Fruit fly (Drosophila melanogaster) whole organism, embryonic: ENCODE data around the gene mus301.

ENCODE experiments used
- Bgb ChIP-seq: fragments of 200-800 bp; sonication (Bioruptor generic); IDR thresholded peaks from 2 replicates; pipeline ENCODE4 v1.3.6; 2022; ENCODE audit warnings: missing biosample characterization, missing genetic modification characterization; ENCODE audit not compliant: partially characterized antibody
- CG10267 ChIP-seq: fragments of 200-800 bp; sonication (Bioruptor generic); optimal IDR thresholded peaks from 2 replicates; lab custom pipeline; 2018; ENCODE audit warnings: missing biosample characterization, mild to moderate bottlenecking, missing genetic modification characterization, moderate library complexity
- CG10431 ChIP-seq: fragments of 200-800 bp; sonication (Bioruptor generic); optimal IDR thresholded peaks from 3 replicates; lab custom pipeline; 2018; ENCODE audit warnings: missing biosample characterization, mild to moderate bottlenecking, missing genetic modification characterization
- CG12391 ChIP-seq: fragments of 200-800 bp; sonication (Bioruptor generic); optimal IDR thresholded peaks from 3 replicates; lab custom pipeline; 2018; ENCODE audit warnings: missing biosample characterization, mild to moderate bottlenecking, missing genetic modification characterization, moderate library complexity
- CG17186 ChIP-seq: fragments of 200-800 bp; sonication (Bioruptor generic); optimal IDR thresholded peaks from 3 replicates; lab custom pipeline; 2017; ENCODE audit warnings: missing biosample characterization, missing genetic modification reagents, missing genetic modification characterization
- CG18262 ChIP-seq: fragments of 200-800 bp; optimal IDR thresholded peaks from 3 replicates; lab custom pipeline; 2019; ENCODE audit warnings: missing biosample characterization, mild to moderate bottlenecking, missing genetic modification characterization, moderate library complexity
- CG18476 ChIP-seq: fragments of 200-800 bp; sonication (Bioruptor generic); optimal IDR thresholded peaks from 2 replicates; lab custom pipeline; 2016; ENCODE audit warnings: missing biosample characterization, mild to moderate bottlenecking, missing genetic modification characterization
- CG2120 ChIP-seq: fragments of 200-800 bp; sonication (Bioruptor generic); optimal IDR thresholded peaks from 3 replicates; lab custom pipeline; 2016; ENCODE audit warnings: missing biosample characterization, missing genetic modification characterization
- CG4404 ChIP-seq: fragments of 200-800 bp; sonication (Bioruptor generic); IDR thresholded peaks from 2 replicates; pipeline ENCODE4 v1.3.6; 2022; ENCODE audit warnings: missing biosample characterization, missing genetic modification characterization
- CG4617 ChIP-seq: fragments of 200-800 bp; sonication (Bioruptor generic); optimal IDR thresholded peaks from 3 replicates; lab custom pipeline; 2016; ENCODE audit warnings: missing biosample characterization, missing genetic modification characterization, borderline replicate concordance
- CG5180 ChIP-seq: fragments of 200-800 bp; sonication (Bioruptor generic); optimal IDR thresholded peaks from 3 replicates; lab custom pipeline; 2017; ENCODE audit warnings: missing biosample characterization, missing genetic modification characterization, mild to moderate bottlenecking, moderate library complexity, missing genetic modification reagents
- CG6689 ChIP-seq: fragments of 200-800 bp; sonication (Bioruptor generic); IDR thresholded peaks from 2 replicates; pipeline ENCODE4 v1.3.6; 2022; ENCODE audit warnings: missing biosample characterization, missing genetic modification characterization
- CG7963 ChIP-seq: fragments of 200-800 bp; sonication (Bioruptor generic); IDR thresholded peaks from 3 replicates; pipeline ENCODE4 v1.3.6; 2022; ENCODE audit warnings: missing biosample characterization, missing genetic modification characterization; ENCODE audit not compliant: partially characterized antibody
- CG8359 ChIP-seq: fragments of 200-800 bp; sonication (Bioruptor generic); optimal IDR thresholded peaks from 2 replicates; lab custom pipeline; 2017; ENCODE audit warnings: missing biosample characterization, mild to moderate bottlenecking, missing genetic modification characterization, borderline replicate concordance
- CG8388 ChIP-seq: fragments of 200-800 bp; sonication (Bioruptor generic); optimal IDR thresholded peaks from 2 replicates; lab custom pipeline; 2019; ENCODE audit warnings: missing biosample characterization, mild to moderate bottlenecking, missing genetic modification characterization, moderate library complexity
- CG9727 ChIP-seq: fragments of 200-800 bp; sonication (Bioruptor generic); optimal IDR thresholded peaks from 3 replicates; lab custom pipeline; 2017; ENCODE audit warnings: missing biosample characterization, mild to moderate bottlenecking, missing genetic modification characterization
- CrebB ChIP-seq: fragments of 200-800 bp; sonication (Bioruptor generic); optimal IDR thresholded peaks from 3 replicates; lab custom pipeline; 2018; ENCODE audit warnings: missing biosample characterization, mild to moderate bottlenecking, missing genetic modification characterization
- Dref ChIP-seq: fragments of 200-800 bp; sonication (Bioruptor generic); IDR thresholded peaks from 2 replicates; pipeline ENCODE4 v1.3.6; 2022; ENCODE audit warnings: missing biosample characterization, missing genetic modification characterization
- HHEX ChIP-seq: fragments of 200-800 bp; sonication (Bioruptor generic); optimal IDR thresholded peaks from 3 replicates; lab custom pipeline; 2017; ENCODE audit warnings: missing biosample characterization, mild to moderate bottlenecking, missing genetic modification characterization, missing genetic modification reagents
- HLH4C ChIP-seq: fragments of 200-800 bp; sonication (Bioruptor generic); IDR thresholded peaks from 3 replicates; pipeline ENCODE4 v1.3.6; 2022; ENCODE audit warnings: missing biosample characterization, missing genetic modification characterization; ENCODE audit not compliant: partially characterized antibody
- Med ChIP-seq: fragments of 200-800 bp; sonication (Bioruptor generic); peaks from one replicate; lab custom pipeline; 2016; ENCODE audit warnings: missing biosample characterization, missing genetic modification characterization, mild to moderate bottlenecking, inconsistent platforms, moderate library complexity
- Mes4 ChIP-seq: fragments of 200-800 bp; sonication (Bioruptor generic); optimal IDR thresholded peaks from 2 replicates; lab custom pipeline; 2016; ENCODE audit warnings: missing biosample characterization, missing genetic modification characterization
- Nf-YA ChIP-seq: fragments of 200-800 bp; sonication (Bioruptor generic); IDR thresholded peaks from 2 replicates; pipeline ENCODE4 v1.3.6; 2022; ENCODE audit warnings: missing biosample characterization, missing genetic modification characterization
- NfI ChIP-seq: fragments of 200-800 bp; sonication (Bioruptor generic); optimal IDR thresholded peaks from 3 replicates; lab custom pipeline; 2018; ENCODE audit warnings: missing biosample characterization, mild to moderate bottlenecking, missing genetic modification characterization, moderate library complexity
- Opbp ChIP-seq: fragments of 200-800 bp; sonication (Bioruptor generic); IDR thresholded peaks from 3 replicates; pipeline ENCODE4 v1.3.6; 2022; ENCODE audit warnings: missing biosample characterization, missing genetic modification characterization; ENCODE audit not compliant: partially characterized antibody
- Ptx1 ChIP-seq: fragments of 200-800 bp; sonication (Bioruptor generic); IDR thresholded peaks from 2 replicates; pipeline ENCODE4 v1.3.6; 2022; ENCODE audit warnings: missing biosample characterization, missing genetic modification characterization
- bigmax ChIP-seq: fragments of 200-800 bp; sonication (Bioruptor generic); optimal IDR thresholded peaks from 2 replicates; lab custom pipeline; 2018; ENCODE audit warnings: missing biosample characterization, mild to moderate bottlenecking, missing genetic modification characterization
- crp ChIP-seq, 2 experiments: fragments of 200-800 bp; sonication (Bioruptor generic); optimal IDR thresholded peaks; 2 replicates in 1 of 2; 3 replicates in 1 of 2; lab custom pipeline; 2017; ENCODE audit warnings: missing biosample characterization in 2 of 2, missing genetic modification characterization in 2 of 2, mild to moderate bottlenecking in 1 of 2, moderate library complexity in 1 of 2
- dmrt11E ChIP-seq: fragments of 200-800 bp; sonication (Bioruptor generic); optimal IDR thresholded peaks from 3 replicates; lab custom pipeline; 2018; ENCODE audit warnings: missing biosample characterization, mild to moderate bottlenecking, missing genetic modification characterization, moderate library complexity
- emc ChIP-seq: fragments of 200-800 bp; sonication (Bioruptor generic); optimal IDR thresholded peaks from 2 replicates; lab custom pipeline; 2016; ENCODE audit warnings: missing biosample characterization, missing genetic modification characterization
- ewg ChIP-seq: fragments of 200-800 bp; sonication (Bioruptor generic); optimal IDR thresholded peaks from 3 replicates; lab custom pipeline; 2017; ENCODE audit warnings: mild to moderate bottlenecking, missing biosample characterization, missing genetic modification reagents, missing genetic modification characterization
- gcm ChIP-seq: fragments of 200-800 bp; sonication (Bioruptor generic); optimal IDR thresholded peaks from 2 replicates; lab custom pipeline; 2019; ENCODE audit warnings: missing biosample characterization, mild to moderate bottlenecking, missing genetic modification characterization, moderate library complexity
- gfzf ChIP-seq: fragments of 200-800 bp; sonication (Bioruptor generic); optimal IDR thresholded peaks from 2 replicates; lab custom pipeline; 2016; ENCODE audit warnings: missing biosample characterization, mild to moderate bottlenecking, missing genetic modification characterization, moderate library complexity
- grn ChIP-seq: fragments of 200-800 bp; sonication (Bioruptor generic); optimal IDR thresholded peaks from 3 replicates; lab custom pipeline; 2017; ENCODE audit warnings: missing biosample characterization, missing genetic modification characterization
- insv ChIP-seq, 2 experiments: fragments of 200-800 bp; sonication (Bioruptor generic); optimal IDR thresholded peaks; 3 replicates each; lab custom pipeline; 2016 to 2018; ENCODE audit warnings: missing biosample characterization in 2 of 2, missing genetic modification characterization in 2 of 2
- lov ChIP-seq, 2 experiments: fragments of 200-800 bp in 1 of 2; fragments of >200 bp in 1 of 2; sonication (Bioruptor generic) in 1 of 2; IDR thresholded peaks in 1 of 2; optimal IDR thresholded peaks in 1 of 2; 2 replicates in 1 of 2; 3 replicates in 1 of 2; pipeline versions ENCODE4 v1.3.6 to Lab custom; 2017 to 2022; ENCODE audit warnings: missing biosample characterization in 1 of 2, missing genetic modification characterization in 1 of 2
- phol ChIP-seq: fragments of 200-800 bp; sonication (Bioruptor generic); optimal IDR thresholded peaks from 3 replicates; lab custom pipeline; 2018; ENCODE audit warnings: missing biosample characterization, mild to moderate bottlenecking, missing genetic modification characterization, moderate library complexity
- pita ChIP-seq: fragments of 200-800 bp; sonication (Bioruptor generic); optimal IDR thresholded peaks from 2 replicates; lab custom pipeline; 2017; ENCODE audit warnings: missing biosample characterization, mild to moderate bottlenecking, missing genetic modification characterization
- scrt ChIP-seq: fragments of 200-800 bp; sonication (Bioruptor generic); optimal IDR thresholded peaks from 2 replicates; lab custom pipeline; 2018; ENCODE audit warnings: missing biosample characterization, mild to moderate bottlenecking, missing genetic modification characterization, moderate library complexity
- tna ChIP-seq: fragments of 200-800 bp; sonication (Bioruptor generic); IDR thresholded peaks from 2 replicates; pipeline ENCODE4 v1.3.6; 2022; ENCODE audit warnings: missing biosample characterization, missing genetic modification characterization; ENCODE audit not compliant: partially characterized antibody
- toy ChIP-seq: fragments of 200-800 bp; sonication (Bioruptor generic); IDR thresholded peaks from 2 replicates; pipeline ENCODE4 v1.3.6; 2022; ENCODE audit warnings: missing biosample characterization, missing genetic modification characterization
- trem ChIP-seq: fragments of 200-800 bp; optimal IDR thresholded peaks from 3 replicates; lab custom pipeline; 2019; ENCODE audit warnings: missing biosample characterization, mild to moderate bottlenecking, missing genetic modification characterization, moderate library complexity
- unc-4 ChIP-seq: fragments of 200-800 bp; sonication (Bioruptor generic); IDR thresholded peaks from 2 replicates; pipeline ENCODE4 v1.3.6; 2022; ENCODE audit warnings: missing biosample characterization, missing genetic modification characterization; ENCODE audit not compliant: partially characterized antibody

Gene mus301

DNA sequence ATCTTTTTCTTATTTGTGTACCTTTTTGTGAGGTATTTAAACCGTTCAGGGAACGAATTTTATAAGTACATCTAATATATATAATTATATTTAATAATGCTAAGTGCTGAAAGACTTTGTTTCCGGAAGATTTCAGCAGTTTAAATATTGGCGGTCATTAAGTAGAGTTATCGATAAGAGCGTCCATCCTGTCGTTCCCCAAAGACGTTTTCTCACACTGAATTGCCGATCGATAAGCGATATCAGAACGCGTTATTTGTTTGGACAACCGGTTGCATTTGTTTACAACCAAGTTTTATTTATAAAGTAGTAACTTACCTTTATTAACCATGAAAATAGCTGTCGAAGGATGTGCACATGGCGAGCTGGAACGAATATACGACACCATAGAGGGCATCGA, 16.0 kb upstream of the mus301 start, which contains the start of gene ldbr (continued):
- TF ChIP-seq toy (no peak), HHEX (no peak), Ptx1 (GFP tag; lab: Robert Waterston, UW) (no peak), phol (tag; lab: Kevin White, UChicago) (peak; percentile 39), CG10267 (peak; percentile 94), CG4404 (GFP tag; lab: Robert Waterston, UW) (no peak), Med (peak; percentile 86), CG12391 (tag; lab: Kevin White, UChicago) (peak; percentile 18), gfzf (GFP tag; lab: Kevin White, UChicago) (peak; percentile 40), Dref (GFP tag; lab: Robert Waterston, UW) (peak; percentile 89), CG18476 (GFP tag; lab: Kevin White, UChicago) (no peak), NfI (peak; percentile 31), tna (GFP tag; lab: Robert Waterston, UW) (peak; percentile 41; the same call in 1 of the 2 replicates), CG7963 (GFP tag; lab: Robert Waterston, UW) (peak; percentile 56), trem (tag; lab: Kevin White, UChicago) (peak; percentile 49), Nf-YA (GFP tag; lab: Robert Waterston, UW) (no peak), Bgb (peak; percentile 56), emc (GFP tag; lab: Kevin White, UChicago) (no peak), CG18262 (peak; percentile 15), CrebB (peak; percentile 39), CG8359 (GFP tag; lab: Kevin White, UChicago) (no peak), grn (GFP tag; lab: Kevin White, UChicago) (no peak), CG8388 (no peak), Opbp (GFP tag; lab: Robert Waterston, UW) (peak; percentile 45; the same call in 2 of the 3 replicates), crp (GFP tag; optimal IDR thresholded peaks at IDR 0.05; lab: Kevin White, UChicago) (peak in 1 of 2 experiments; percentile 38), bigmax (GFP tag; lab: Kevin White, UChicago) (no peak), CG5180 (no peak), unc-4 (peak; percentile 50; the same call in 1 of the 2 replicates), CG17186 (GFP tag; lab: Kevin White, UChicago) (peak; percentile 6), CG9727 (no peak), scrt (GFP tag; lab: Kevin White, UChicago) (peak; percentile 71), lov (optimal IDR thresholded peaks at IDR 0.05; lab: Kevin White, UChicago) (no peak), lov (GFP tag; IDR thresholded peaks at IDR 0.05; lab: Robert Waterston, UW) (no peak), CG6689 (GFP tag; lab: Robert Waterston, UW) (no peak), Mes4 (GFP tag; lab: Kevin White, UChicago) (no peak), insv (GFP tag; optimal IDR thresholded peaks at IDR 0.05; lab: Kevin White, UChicago) (peak in 1 of 2 experiments; percentile 26), ewg (no peak), dmrt11E (no peak), pita (GFP tag; lab: Kevin White, UChicago) (no peak), CG4617 (GFP tag; lab: Kevin White, UChicago) (peak; percentile 18), CG2120 (GFP tag; lab: Kevin White, UChicago) (peak; percentile 10), CG10431 (peak; percentile 23), HLH4C (GFP tag; lab: Robert Waterston, UW) (peak; percentile 76), gcm (no peak)
